Worm (Caenorhabditis elegans): ENCODE measurements around the gene nos-3.

DNA sequence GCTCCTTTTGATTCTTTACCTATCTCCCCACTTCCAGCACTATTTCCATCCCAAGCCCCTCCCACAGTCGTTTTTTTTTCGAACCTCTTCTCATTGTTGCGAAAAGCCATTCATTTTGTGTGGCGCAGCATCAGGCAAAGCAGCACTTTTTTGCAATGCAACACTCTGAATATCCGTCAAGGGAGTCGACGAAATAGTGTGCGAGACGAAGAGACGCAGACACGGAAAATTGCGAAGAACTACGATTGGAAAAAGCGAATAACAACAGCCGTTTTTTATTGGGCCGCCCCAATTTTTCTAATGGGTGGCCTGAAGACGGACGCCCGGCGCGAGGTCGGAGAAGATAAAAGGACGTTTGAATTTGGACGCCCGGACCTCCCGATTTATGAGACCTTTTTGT, 16.2 kb upstream of the nos-3 start:
- TF ChIP-seq madf-5 (GFP tag; IDR thresholded peaks at IDR 0.05), result no peak
- no peak for TF ChIP-seq ceh-62 (tag; optimal IDR thresholded peaks at IDR 0.05)
- no peak for TF ChIP-seq zip-2 (tag; optimal IDR thresholded peaks at IDR 0.05)
- TF ChIP-seq nhr-76 (tag; optimal IDR thresholded peaks at IDR 0.05), result no peak
- no peak for TF ChIP-seq tra-1 (GFP tag; IDR thresholded peaks at IDR 0.05)
- TF ChIP-seq nhr-11 (tag; optimal IDR thresholded peaks at IDR 0.05), result no peak
- TF ChIP-seq nhr-25 (tag; optimal IDR thresholded peaks at IDR 0.05; ENCODE audit: borderline replicate concordance, insufficient read depth), result no peak
- no peak for TF ChIP-seq hif-1 (tag; optimal IDR thresholded peaks at IDR 0.05)
- TF ChIP-seq pha-4 (GFP tag; IDR thresholded peaks at IDR 0.05), result no peak
- TF ChIP-seq pha-4 (tag; optimal IDR thresholded peaks at IDR 0.05), result no peak
- TF ChIP-seq egl-27 (tag; optimal IDR thresholded peaks at IDR 0.05), result no peak
- no peak for TF ChIP-seq saeg-2 (GFP tag; IDR thresholded peaks at IDR 0.05)
